Worm (Caenorhabditis elegans) whole organism, L4 larva: Measurements from ENCODE around the gene C05E11.7.

Experiments
- F10B5.3 ChIP-seq: sonication (generic microtip); optimal IDR thresholded peaks from 2 replicates; lab custom pipeline; 2016; ENCODE audit warnings: mild to moderate bottlenecking, missing genetic modification characterization, missing compliant biosample characterization
- F37D6.2 ChIP-seq: sonication (generic microtip); optimal IDR thresholded peaks from 2 replicates; lab custom pipeline; 2016; ENCODE audit warnings: mild to moderate bottlenecking, missing genetic modification characterization, missing compliant biosample characterization
- R02D3.7 ChIP-seq: fragments of 150-350 bp; sonication (generic microtip); optimal IDR thresholded peaks from 3 replicates; lab custom pipeline; 2014; ENCODE audit warnings: missing biosample characterization, missing genetic modification characterization
- Y48G9A.11 ChIP-seq: fragments of 200-800 bp; sonication (Bioruptor generic); IDR thresholded peaks from 2 replicates; pipeline ENCODE4 v1.3.6; 2022; ENCODE audit warnings: missing genetic modification reagents, missing genetic modification characterization, missing compliant biosample characterization
- ZK546.5 ChIP-seq, 2 experiments: sonication (generic microtip); optimal IDR thresholded peaks; 2 replicates each; lab custom pipeline; 2017; ENCODE audit warnings: missing biosample characterization in 2 of 2, missing genetic modification characterization in 2 of 2
- aha-1 ChIP-seq: fragments of 150-350 bp; peaks from one replicate; lab custom pipeline; 2014; ENCODE audit warnings: missing biosample characterization, missing genetic modification characterization
- ama-1 ChIP-seq: fragments of 150-350 bp; optimal IDR thresholded peaks from 2 replicates; lab custom pipeline; 2014; ENCODE audit warnings: inconsistent platforms, mixed read lengths
- arid-1 ChIP-seq: fragments of 200-800 bp; sonication (Bioruptor generic); conservative IDR thresholded peaks from 2 replicates; pipeline ENCODE4 v1.3.6; 2022; ENCODE audit warnings: missing genetic modification reagents, missing genetic modification characterization, missing compliant biosample characterization
- ceh-28 ChIP-seq: fragments of 150-350 bp; optimal IDR thresholded peaks from 2 replicates; lab custom pipeline; 2014; ENCODE audit warnings: missing biosample characterization, missing genetic modification reagents, missing genetic modification characterization
- ceh-32 ChIP-seq: sonication (generic microtip); optimal IDR thresholded peaks from 2 replicates; lab custom pipeline; 2016; ENCODE audit warnings: mild to moderate bottlenecking, missing genetic modification characterization, missing compliant biosample characterization; ENCODE audit not compliant: poor library complexity
- ces-1 ChIP-seq: fragments of 150-350 bp; sonication (generic microtip); optimal IDR thresholded peaks from 4 replicates; lab custom pipeline; 2014; ENCODE audit warnings: missing biosample characterization, missing genetic modification reagents, missing genetic modification characterization
- dmd-9 ChIP-seq: fragments of 200-800 bp; sonication (Bioruptor generic); IDR thresholded peaks from 2 replicates; pipeline ENCODE4 v1.3.6; 2022; ENCODE audit warnings: missing genetic modification reagents, missing genetic modification characterization, missing compliant biosample characterization
- dve-1 ChIP-seq: sonication (generic microtip); optimal IDR thresholded peaks from 2 replicates; lab custom pipeline; 2017; ENCODE audit warnings: antibody characterized with exemption, mild to moderate bottlenecking, missing genetic modification characterization, missing compliant biosample characterization; ENCODE audit not compliant: insufficient read depth
- hlh-11 ChIP-seq: fragments of 200-800 bp; sonication (Bioruptor generic); optimal IDR thresholded peaks from 2 replicates; lab custom pipeline; 2018; ENCODE audit warnings: mild to moderate bottlenecking, missing genetic modification characterization, missing compliant biosample characterization
- hlh-30 ChIP-seq: sonication (generic microtip); optimal IDR thresholded peaks from 2 replicates; lab custom pipeline; 2017; ENCODE audit warnings: antibody characterized with exemption, mild to moderate bottlenecking, missing genetic modification characterization, missing compliant biosample characterization; ENCODE audit not compliant: insufficient read depth
- hmg-1.1 ChIP-seq: fragments of 200-800 bp; sonication (Bioruptor generic); IDR thresholded peaks from 2 replicates; pipeline ENCODE4 v1.3.6; 2022; ENCODE audit warnings: missing genetic modification reagents, missing genetic modification characterization, missing compliant biosample characterization
- lin-39 ChIP-seq: fragments of 150-350 bp; optimal IDR thresholded peaks from 2 replicates; lab custom pipeline; 2014; ENCODE audit warnings: missing biosample characterization, missing genetic modification reagents, missing genetic modification characterization
- lir-3 ChIP-seq: sonication (generic microtip); optimal IDR thresholded peaks from 2 replicates; lab custom pipeline; 2016; ENCODE audit warnings: mild to moderate bottlenecking, missing genetic modification characterization, missing compliant biosample characterization
- madf-9 ChIP-seq: fragments of 200-800 bp; sonication (Bioruptor generic); conservative IDR thresholded peaks from 2 replicates; pipeline ENCODE4 v1.3.6; 2022; ENCODE audit warnings: missing genetic modification reagents, missing genetic modification characterization, missing compliant biosample characterization
- mdt-29 ChIP-seq: fragments of 200-800 bp; sonication (Bioruptor generic); IDR thresholded peaks from 2 replicates; pipeline ENCODE4 v1.3.6; 2022; ENCODE audit warnings: missing genetic modification reagents, missing genetic modification characterization, missing compliant biosample characterization
- mes-2 ChIP-seq: sonication (generic microtip); optimal IDR thresholded peaks from 2 replicates; lab custom pipeline; 2016; ENCODE audit warnings: missing genotype, mild to moderate bottlenecking, missing genetic modification characterization, missing compliant biosample characterization; ENCODE audit not compliant: poor library complexity, severe bottlenecking
- nhr-111 ChIP-seq: fragments of 200-800 bp; sonication (Bioruptor generic); optimal IDR thresholded peaks from 2 replicates; lab custom pipeline; 2018; ENCODE audit warnings: mild to moderate bottlenecking, missing genetic modification characterization, missing compliant biosample characterization
- nhr-237 ChIP-seq: sonication (generic microtip); optimal IDR thresholded peaks from 2 replicates; lab custom pipeline; 2017; ENCODE audit warnings: missing biosample characterization, missing genetic modification characterization
- nhr-28 ChIP-seq: fragments of 150-350 bp; optimal IDR thresholded peaks from 2 replicates; lab custom pipeline; 2014; ENCODE audit warnings: missing biosample characterization, missing genetic modification characterization
- nhr-77 ChIP-seq: fragments of 150-350 bp; optimal IDR thresholded peaks from 2 replicates; lab custom pipeline; 2014; ENCODE audit warnings: missing biosample characterization, missing genetic modification characterization
- pqm-1 ChIP-seq: sonication (generic microtip); optimal IDR thresholded peaks from 2 replicates; lab custom pipeline; 2017; ENCODE audit warnings: missing biosample characterization, missing genetic modification characterization
- rbr-2 ChIP-seq: sonication (generic microtip); optimal IDR thresholded peaks from 2 replicates; lab custom pipeline; 2016; ENCODE audit warnings: missing genotype, missing genetic modification characterization, missing compliant biosample characterization
- spr-3 ChIP-seq: fragments of 200-800 bp; sonication (Bioruptor generic); optimal IDR thresholded peaks from 2 replicates; lab custom pipeline; 2018; ENCODE audit warnings: mild to moderate bottlenecking, missing genetic modification characterization, missing compliant biosample characterization
- tag-97 ChIP-seq: fragments of 200-800 bp; sonication (Bioruptor generic); IDR thresholded peaks from 2 replicates; pipeline ENCODE4 v1.3.6; 2022; ENCODE audit warnings: missing genetic modification characterization, missing compliant biosample characterization
- tra-1 ChIP-seq: fragments of 200-800 bp; sonication (Bioruptor generic); IDR thresholded peaks from 2 replicates; pipeline ENCODE4 v1.3.6; 2022; ENCODE audit warnings: missing genetic modification reagents, missing genetic modification characterization, missing compliant biosample characterization
- unc-130 ChIP-seq: sonication (generic microtip); optimal IDR thresholded peaks from 2 replicates; lab custom pipeline; 2016; ENCODE audit warnings: missing genetic modification reagents, missing genetic modification characterization, missing compliant biosample characterization
- unc-39 ChIP-seq: sonication (generic microtip); optimal IDR thresholded peaks from 2 replicates; lab custom pipeline; 2017; ENCODE audit warnings: missing biosample characterization, missing genetic modification characterization
- vab-7 ChIP-seq: fragments of 200-800 bp; sonication (Bioruptor generic); IDR thresholded peaks from 2 replicates; pipeline ENCODE4 v1.3.6; 2022; ENCODE audit warnings: missing genetic modification reagents, missing genetic modification characterization, missing compliant biosample characterization
- zfp-2 ChIP-seq: sonication (generic microtip); optimal IDR thresholded peaks from 2 replicates; lab custom pipeline; 2016; ENCODE audit warnings: mild to moderate bottlenecking, missing genetic modification characterization, missing compliant biosample characterization
- zfp-3 ChIP-seq: fragments of 200-800 bp; sonication (Bioruptor generic); conservative IDR thresholded peaks from 2 replicates; pipeline ENCODE4 v1.3.6; 2022; ENCODE audit warnings: missing genetic modification reagents, missing genetic modification characterization, missing compliant biosample characterization
- zip-2 ChIP-seq: fragments of 150-350 bp; optimal IDR thresholded peaks from 2 replicates; lab custom pipeline; 2014; ENCODE audit warnings: missing biosample characterization, missing genetic modification characterization
- ztf-11 ChIP-seq: fragments of 150-350 bp; optimal IDR thresholded peaks from 2 replicates; lab custom pipeline; 2014; ENCODE audit warnings: missing biosample characterization, missing genetic modification characterization

Gene C05E11.7

DNA sequence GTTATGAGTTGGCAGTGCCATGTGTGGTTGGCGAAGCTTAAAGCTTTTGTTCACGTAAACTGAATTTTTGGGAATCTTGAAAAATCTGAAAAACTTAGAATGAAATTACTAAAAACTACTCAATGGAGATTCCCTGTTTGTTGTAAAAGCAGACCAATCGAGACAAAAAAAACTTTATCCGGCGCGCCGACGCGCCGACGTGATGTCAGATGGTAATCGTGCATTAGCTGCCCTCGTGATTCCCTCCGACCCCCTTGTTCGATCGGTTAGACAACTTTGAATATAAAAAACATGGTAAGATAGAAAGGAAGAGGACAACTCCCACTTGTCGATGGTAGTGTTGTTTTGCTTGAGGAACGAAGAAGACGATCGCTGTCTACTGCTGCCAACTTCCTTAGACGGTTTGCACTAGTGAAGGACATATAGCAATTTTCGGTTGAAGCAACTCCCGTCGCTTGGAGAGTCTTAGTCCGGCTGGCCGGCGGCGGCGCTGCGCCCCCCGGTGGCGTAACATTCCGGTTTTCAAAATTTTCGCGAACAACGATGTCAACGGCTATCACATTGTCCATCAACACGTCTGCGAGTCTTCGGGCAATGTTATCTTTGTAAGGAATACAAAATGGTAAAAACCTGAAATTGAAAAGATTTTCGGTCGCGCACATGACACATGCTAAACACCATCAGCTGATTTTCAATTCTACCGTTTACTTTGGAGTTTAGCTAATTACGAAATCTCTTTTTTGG, 35.5 kb downstream of the C05E11.7 start, which contains the start of gene C07A12.18:
TSS of gene C07A12.18 (minus strand) at position 51 of the 744 bp plus-strand sequence.
- peak; percentile 77 for TF ChIP-seq aha-1 (tag; lab: Kevin White, UChicago)
- TF ChIP-seq ztf-11 (tag; lab: Kevin White, UChicago): no peak
- peak; percentile 6 for TF ChIP-seq nhr-28 (tag; lab: Kevin White, UChicago)
- TF ChIP-seq hlh-30: peak; percentile 26
- no peak for TF ChIP-seq hlh-11 (tag; lab: Kevin White, UChicago)

DNA sequence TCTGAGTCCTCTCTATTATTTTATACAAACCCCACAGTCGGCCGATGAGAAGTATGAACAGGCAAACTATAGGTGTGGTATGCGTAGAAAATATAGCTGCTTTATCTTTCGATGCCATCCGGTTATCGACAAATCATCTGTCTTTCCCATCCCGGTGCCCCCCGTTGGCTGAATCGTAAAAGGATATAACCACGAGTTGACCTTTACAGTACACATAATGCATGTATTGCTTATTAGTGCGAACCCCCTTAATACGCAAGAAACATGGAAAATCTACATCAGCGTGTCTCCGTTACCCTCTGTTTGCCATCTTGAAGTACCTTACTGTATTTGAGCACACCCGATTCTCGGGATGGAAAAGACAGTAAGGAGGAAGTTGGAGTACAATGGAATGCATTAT, 36.5 kb downstream of the C05E11.7 start:
- TF ChIP-seq unc-130 (GFP tag; lab: Kevin White, UChicago) (no peak), R02D3.7 (tag; lab: Kevin White, UChicago) (no peak), dve-1 (no peak), tra-1 (GFP tag; lab: Robert Waterston, UW) (no peak), lin-39 (no peak), zip-2 (tag; lab: Kevin White, UChicago) (no peak), F10B5.3 (tag; lab: Kevin White, UChicago) (no peak), hmg-1.1 (no peak), ztf-11 (tag; lab: Kevin White, UChicago) (no peak), ceh-28 (no peak), zfp-2 (tag; lab: Kevin White, UChicago) (no peak), dmd-9 (GFP tag; lab: Robert Waterston, UW) (no peak), pqm-1 (tag; lab: Kevin White, UChicago) (no peak), F37D6.2 (no peak), ama-1 (lab: Kevin White, UChicago) (no peak)

DNA sequence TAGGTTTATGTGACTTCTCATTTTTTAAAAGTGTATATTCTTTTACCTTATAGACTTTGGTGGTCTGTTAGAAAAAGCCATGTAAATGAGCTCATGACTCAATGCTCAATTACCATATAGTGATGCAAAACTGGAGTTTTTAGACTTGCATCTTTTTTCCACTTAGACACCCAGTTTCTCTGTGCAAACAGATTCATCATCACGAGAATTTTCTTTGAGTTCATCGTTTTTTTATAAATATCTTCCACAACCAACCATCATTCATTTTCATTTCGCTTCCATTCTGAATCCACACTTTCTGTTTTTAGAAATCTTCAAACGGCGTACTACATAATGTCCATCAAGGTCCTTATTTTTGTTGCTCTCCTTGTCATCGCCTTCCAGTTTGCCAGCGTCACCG, 40.9 kb downstream of the C05E11.7 start, which contains the start of gene C07A12.2:
TSS of gene C07A12.2 (plus strand) at position 301 of the 400 bp plus-strand sequence.
- no peak for TF ChIP-seq nhr-237
- TF ChIP-seq mes-2 (tag; lab: Kevin White, UChicago): no peak
- TF ChIP-seq unc-39 (tag; lab: Kevin White, UChicago): no peak
- TF ChIP-seq arid-1 (GFP tag; lab: Robert Waterston, UW): no peak
- no peak for TF ChIP-seq nhr-111
- no peak for TF ChIP-seq rbr-2 (tag; lab: Kevin White, UChicago)
- TF ChIP-seq spr-3 (GFP tag; lab: Kevin White, UChicago): no peak
- no peak for TF ChIP-seq lir-3
- no peak for TF ChIP-seq zfp-3
- TF ChIP-seq tag-97 (GFP tag; lab: Robert Waterston, UW): no peak
- TF ChIP-seq F37D6.2: no peak
- TF ChIP-seq ceh-32 (tag; lab: Kevin White, UChicago): no peak
- no peak for TF ChIP-seq ces-1 (GFP tag; lab: Kevin White, UChicago)
- no peak for TF ChIP-seq Y48G9A.11
- no peak for TF ChIP-seq ZK546.5 (tag; optimal IDR thresholded peaks at IDR 0.05; lab: Kevin White, UChicago)
- TF ChIP-seq vab-7 (GFP tag; lab: Robert Waterston, UW): no peak
- no peak for TF ChIP-seq mdt-29 (GFP tag; lab: Robert Waterston, UW)
- no peak for TF ChIP-seq madf-9 (GFP tag; lab: Robert Waterston, UW)
- TF ChIP-seq tra-1 (GFP tag; lab: Robert Waterston, UW): no peak
- TF ChIP-seq nhr-77 (tag; lab: Kevin White, UChicago): no peak
